Worm (Caenorhabditis elegans) whole organism, L1 larva: ENCODE results near the gene sre-56.
A peak's percentile ranks its signal among the peaks of the same experiment; 100 is the strongest.

Source experiments
- C34B4.2 ChIP-seq: sonication (generic microtip); optimal IDR thresholded peaks from 2 replicates; lab custom pipeline; 2017; ENCODE audit warnings: mild to moderate bottlenecking, missing genetic modification characterization, missing compliant biosample characterization
- aha-1 ChIP-seq: fragments of 150-350 bp; optimal IDR thresholded peaks from 2 replicates; lab custom pipeline; 2014; ENCODE audit warnings: missing biosample characterization, missing genetic modification characterization
- blmp-1 ChIP-seq: fragments of 150-350 bp; optimal IDR thresholded peaks from 2 replicates; lab custom pipeline; 2014; ENCODE audit warnings: missing biosample characterization, missing genetic modification characterization
- ceh-82 ChIP-seq, 3 experiments: fragments of 150-350 bp in 1 of 3; sonication (generic microtip) in 2 of 3; optimal IDR thresholded peaks; 2 replicates each; lab custom pipeline; 2014 to 2017; ENCODE audit warnings: missing biosample characterization in 3 of 3, missing genetic modification characterization in 3 of 3
- ces-1 ChIP-seq: fragments of 150-350 bp; optimal IDR thresholded peaks from 2 replicates; lab custom pipeline; 2014; ENCODE audit warnings: missing biosample characterization, missing genetic modification reagents, missing genetic modification characterization
- dsc-1 ChIP-seq: sonication (generic microtip); optimal IDR thresholded peaks from 2 replicates; lab custom pipeline; 2016; ENCODE audit warnings: mild to moderate bottlenecking, missing genetic modification characterization, missing compliant biosample characterization
- efl-1 ChIP-seq, 4 experiments: fragments of 150-350 bp; optimal IDR thresholded peaks in 3 of 4; peaks in 1 of 4; 1 replicate in 1 of 4; 2 replicates in 3 of 4; lab custom pipeline; 2014; ENCODE audit warnings: missing biosample characterization in 2 of 4, missing genetic modification characterization in 2 of 4, missing genetic modification reagents in 2 of 4
- efl-3 ChIP-seq: fragments of 200-800 bp; sonication (Bioruptor generic); optimal IDR thresholded peaks from 2 replicates; lab custom pipeline; 2018; ENCODE audit warnings: mild to moderate bottlenecking, missing genetic modification characterization, missing compliant biosample characterization
- egl-13 ChIP-seq: sonication (generic microtip); optimal IDR thresholded peaks from 2 replicates; lab custom pipeline; 2016; ENCODE audit warnings: missing genotype, missing genetic modification reagents, missing genetic modification characterization, missing compliant biosample characterization
- elt-2 ChIP-seq: sonication (generic microtip); optimal IDR thresholded peaks from 2 replicates; lab custom pipeline; 2016; ENCODE audit warnings: missing genetic modification characterization, mild to moderate bottlenecking, inconsistent platforms, missing compliant biosample characterization, missing genetic modification reagents
- elt-3 ChIP-seq, 6 experiments: fragments of 150-350 bp in 1 of 6; sonication (generic microtip); optimal IDR thresholded peaks; 2 replicates each; lab custom pipeline; 2017 to 2018; ENCODE audit warnings: missing biosample characterization in 6 of 6, missing genetic modification characterization in 6 of 6, inconsistent platforms in 1 of 6
- ets-5 ChIP-seq: fragments of 200-800 bp; sonication (Bioruptor generic); IDR thresholded peaks from 2 replicates; pipeline ENCODE4 v1.3.6; 2022; ENCODE audit warnings: missing genetic modification characterization, missing compliant biosample characterization
- fkh-4 ChIP-seq: sonication (generic microtip); optimal IDR thresholded peaks from 2 replicates; lab custom pipeline; 2016; ENCODE audit warnings: missing compliant biosample characterization, missing genetic modification characterization, borderline replicate concordance
- fkh-8 ChIP-seq: sonication (generic microtip); optimal IDR thresholded peaks from 2 replicates; lab custom pipeline; 2016; ENCODE audit warnings: mild to moderate bottlenecking, missing genetic modification characterization, missing compliant biosample characterization
- grh-1 ChIP-seq: fragments of 200-800 bp; sonication (Bioruptor generic); IDR thresholded peaks from 2 replicates; pipeline ENCODE4 v1.3.6; 2022; ENCODE audit warnings: missing genetic modification reagents, missing genetic modification characterization, missing compliant biosample characterization
- hlh-4 ChIP-seq: sonication (generic microtip); optimal IDR thresholded peaks from 2 replicates; lab custom pipeline; 2016; ENCODE audit warnings: mild to moderate bottlenecking, missing genetic modification characterization, missing compliant biosample characterization
- hpl-2 ChIP-seq: fragments of 150-350 bp; optimal IDR thresholded peaks from 2 replicates; lab custom pipeline; 2014; ENCODE audit warnings: missing biosample characterization, missing genetic modification reagents, missing genetic modification characterization
- isw-1 ChIP-seq: fragments of 200-800 bp; sonication (Bioruptor generic); IDR thresholded peaks from 2 replicates; pipeline ENCODE4 v1.3.6; 2022; ENCODE audit warnings: missing genetic modification characterization, missing compliant biosample characterization
- lin-13 ChIP-seq: fragments of 150-350 bp; optimal IDR thresholded peaks from 2 replicates; lab custom pipeline; 2014; ENCODE audit warnings: missing biosample characterization, missing genetic modification reagents, missing genetic modification characterization
- lin-14 ChIP-seq: fragments of 200-800 bp; sonication (Bioruptor generic); optimal IDR thresholded peaks from 2 replicates; lab custom pipeline; 2018; ENCODE audit warnings: mild to moderate bottlenecking, missing genetic modification characterization, moderate library complexity, missing compliant biosample characterization
- lin-15B ChIP-seq: fragments of 150-350 bp; sonication (generic microtip); optimal IDR thresholded peaks from 3 replicates; lab custom pipeline; 2014; ENCODE audit warnings: missing biosample characterization, missing genetic modification characterization
- mab-9 ChIP-seq: fragments of 200-800 bp; sonication (Bioruptor generic); IDR thresholded peaks from 2 replicates; pipeline ENCODE4 v1.3.6; 2022; ENCODE audit warnings: missing genetic modification reagents, missing genetic modification characterization, missing compliant biosample characterization
- mdl-1 ChIP-seq, 2 experiments: fragments of 150-350 bp; optimal IDR thresholded peaks; 2 replicates each; lab custom pipeline; 2014 to 2017; ENCODE audit warnings: missing biosample characterization in 2 of 2, missing genetic modification characterization in 2 of 2, inconsistent platforms in 1 of 2
- nhr-11 ChIP-seq: fragments of 150-350 bp; optimal IDR thresholded peaks from 2 replicates; lab custom pipeline; 2014; ENCODE audit warnings: missing biosample characterization, missing genetic modification characterization
- nhr-19 ChIP-seq: fragments of 200-800 bp; sonication (Bioruptor generic); conservative IDR thresholded peaks from 2 replicates; pipeline ENCODE4 v1.3.6; 2022; ENCODE audit warnings: missing genetic modification characterization, missing compliant biosample characterization
- nhr-20 ChIP-seq: sonication (generic microtip); optimal IDR thresholded peaks from 2 replicates; lab custom pipeline; 2016; ENCODE audit warnings: mild to moderate bottlenecking, missing genetic modification characterization, missing compliant biosample characterization
- nhr-47 ChIP-seq: sonication (generic microtip); optimal IDR thresholded peaks from 2 replicates; lab custom pipeline; 2016; ENCODE audit warnings: mild to moderate bottlenecking, missing genetic modification characterization, moderate library complexity, missing compliant biosample characterization
- nhr-71 ChIP-seq: sonication (generic microtip); optimal IDR thresholded peaks from 2 replicates; lab custom pipeline; 2016; ENCODE audit warnings: mild to moderate bottlenecking, missing genetic modification characterization, moderate library complexity, missing compliant biosample characterization
- nhr-77 ChIP-seq: fragments of 150-350 bp; optimal IDR thresholded peaks from 2 replicates; lab custom pipeline; 2014; ENCODE audit warnings: missing biosample characterization, missing genetic modification characterization
- nhr-84 ChIP-seq: sonication (generic microtip); optimal IDR thresholded peaks from 2 replicates; lab custom pipeline; 2017; ENCODE audit warnings: missing biosample characterization, missing genetic modification characterization
- pax-3 ChIP-seq: fragments of 200-800 bp; sonication (Bioruptor generic); optimal IDR thresholded peaks from 2 replicates; lab custom pipeline; 2018; ENCODE audit warnings: mild to moderate bottlenecking, missing genetic modification characterization, moderate library complexity, missing compliant biosample characterization
- pqm-1 ChIP-seq: sonication (generic microtip); optimal IDR thresholded peaks from 3 replicates; lab custom pipeline; 2017; ENCODE audit warnings: missing biosample characterization, missing genetic modification characterization
- rnt-1 ChIP-seq: sonication (generic microtip); optimal IDR thresholded peaks from 2 replicates; lab custom pipeline; 2016; ENCODE audit warnings: mild to moderate bottlenecking, missing genetic modification characterization, moderate library complexity, missing compliant biosample characterization
- snpc-4 ChIP-seq: fragments of 150-350 bp; optimal IDR thresholded peaks from 2 replicates; lab custom pipeline; 2014; ENCODE audit warnings: missing biosample characterization, missing genetic modification characterization
- sox-4 ChIP-seq: sonication (generic microtip); optimal IDR thresholded peaks from 2 replicates; lab custom pipeline; 2016; ENCODE audit warnings: missing genetic modification characterization, missing compliant biosample characterization
- sup-37 ChIP-seq: fragments of 200-800 bp; sonication (Bioruptor generic); optimal IDR thresholded peaks from 2 replicates; lab custom pipeline; 2018; ENCODE audit warnings: mild to moderate bottlenecking, missing genetic modification characterization, missing compliant biosample characterization
- swsn-7 ChIP-seq: sonication (generic microtip); optimal IDR thresholded peaks from 2 replicates; lab custom pipeline; 2016; ENCODE audit warnings: missing genetic modification characterization, missing compliant biosample characterization
- tlp-1 ChIP-seq: fragments of 150-350 bp; optimal IDR thresholded peaks from 2 replicates; lab custom pipeline; 2014; ENCODE audit warnings: missing biosample characterization, missing genetic modification characterization
- unc-62 ChIP-seq: fragments of 150-350 bp; optimal IDR thresholded peaks from 2 replicates; lab custom pipeline; 2014; ENCODE audit warnings: missing biosample characterization, missing genetic modification reagents, missing genetic modification characterization
- unc-98 ChIP-seq: fragments of 200-800 bp; sonication (Bioruptor generic); IDR thresholded peaks from 2 replicates; pipeline ENCODE4 v1.3.6; 2022; ENCODE audit warnings: missing genetic modification characterization, missing compliant biosample characterization
- vab-15 ChIP-seq: sonication (generic microtip); optimal IDR thresholded peaks from 2 replicates; lab custom pipeline; 2017; ENCODE audit warnings: missing genotype, mild to moderate bottlenecking, missing genetic modification characterization, missing compliant biosample characterization
- zag-1 ChIP-seq: fragments of 150-350 bp; optimal IDR thresholded peaks from 2 replicates; lab custom pipeline; 2014; ENCODE audit warnings: missing biosample characterization, missing genetic modification characterization
- zip-4 ChIP-seq: fragments of 200-800 bp; sonication (Bioruptor generic); optimal IDR thresholded peaks from 2 replicates; lab custom pipeline; 2018; ENCODE audit warnings: mild to moderate bottlenecking, missing genetic modification characterization, moderate library complexity, missing compliant biosample characterization
- ztf-11 ChIP-seq, 2 experiments: sonication (generic microtip); optimal IDR thresholded peaks; 2 replicates each; lab custom pipeline; 2016 to 2017; ENCODE audit warnings: missing genetic modification characterization in 2 of 2, missing biosample characterization in 1 of 2, missing compliant biosample characterization in 1 of 2

sre-56 gene

DNA sequence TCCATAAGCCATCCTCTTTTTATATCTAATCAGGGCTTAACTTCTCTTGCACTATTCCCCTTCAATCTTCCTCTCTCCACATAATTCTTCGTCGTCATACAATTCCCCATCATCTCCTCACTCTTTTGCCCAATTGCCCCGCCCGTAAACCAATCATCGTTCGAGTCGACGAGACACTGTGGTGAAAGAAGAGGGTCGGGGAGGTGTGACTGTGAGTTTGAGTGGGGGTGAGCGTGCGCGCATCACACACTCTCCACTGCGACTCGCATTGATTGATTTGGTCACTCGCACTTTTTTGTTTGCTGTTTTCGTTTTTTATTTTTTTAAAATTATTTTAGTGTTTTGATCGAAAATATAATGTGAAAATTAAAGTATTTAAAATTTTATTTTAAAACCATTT, 14.9 kb downstream of the sre-56 start (continued):
- TF ChIP-seq egl-13 (tag; lab: Kevin White, UChicago) = peak; percentile 20
- peak; percentile 74 for TF ChIP-seq nhr-20 (tag; lab: Kevin White, UChicago)
- no peak for TF ChIP-seq aha-1 (tag; lab: Kevin White, UChicago)
- TF ChIP-seq ceh-82 (tag; optimal IDR thresholded peaks at IDR 0.05; lab: Kevin White, UChicago) = peak; percentile 14 to 80 (median 47)
- TF ChIP-seq elt-3 (tag; optimal IDR thresholded peaks at IDR 0.05; lab: Kevin White, UChicago) = peak in 2 of 6 experiments; percentile 22 to 27
- peak; percentile 80 for TF ChIP-seq rnt-1 (tag; lab: Kevin White, UChicago)
- TF ChIP-seq ets-5 (GFP tag; lab: Robert Waterston, UW) = no peak
- TF ChIP-seq C34B4.2 = no peak
- TF ChIP-seq sox-4 (tag; lab: Kevin White, UChicago) = peak; percentile 2
- peak; percentile 77 for TF ChIP-seq blmp-1 (tag; lab: Kevin White, UChicago)
- TF ChIP-seq nhr-19 (GFP tag; lab: Robert Waterston, UW) = peak; percentile 62
- TF ChIP-seq nhr-77 (tag; lab: Kevin White, UChicago) = no peak
- no peak for TF ChIP-seq nhr-11 (tag; lab: Kevin White, UChicago)
- TF ChIP-seq mdl-1 (tag; optimal IDR thresholded peaks at IDR 0.05; lab: Kevin White, UChicago) = peak in 1 of 2 experiments; percentile 76
- peak; percentile 60 for TF ChIP-seq pax-3 (tag; lab: Kevin White, UChicago)
- TF ChIP-seq isw-1 (GFP tag; lab: Robert Waterston, UW) = peak; percentile 64
- no peak for TF ChIP-seq lin-14 (GFP tag; lab: Kevin White, UChicago)
- no peak for TF ChIP-seq efl-3
- TF ChIP-seq swsn-7 (tag; lab: Kevin White, UChicago) = peak; percentile 77
- TF ChIP-seq efl-1 (optimal IDR thresholded peaks at IDR 0.05; lab: Kevin White, UChicago) = peak; percentile 76
- peak; percentile 68 to 95 for TF ChIP-seq efl-1 (GFP tag; optimal IDR thresholded peaks at IDR 0.05 in 1 of 2; lab: Kevin White, UChicago)
- TF ChIP-seq zip-4 (GFP tag; lab: Kevin White, UChicago) = no peak
- no peak for TF ChIP-seq hlh-4 (tag; lab: Kevin White, UChicago)
- TF ChIP-seq tlp-1 = no peak
- TF ChIP-seq lin-15B (tag; lab: Kevin White, UChicago) = peak; percentile 12
- TF ChIP-seq hpl-2 (GFP tag; lab: Kevin White, UChicago) = peak; percentile 33
- peak in 1 of 2 experiments; percentile 25 for TF ChIP-seq ztf-11 (tag; optimal IDR thresholded peaks at IDR 0.05; lab: Kevin White, UChicago)
- no peak for TF ChIP-seq pqm-1 (tag; lab: Kevin White, UChicago)
- TF ChIP-seq nhr-71 (tag; lab: Kevin White, UChicago) = peak; percentile 80
- TF ChIP-seq dsc-1 (tag; lab: Kevin White, UChicago) = peak; percentile 81
- TF ChIP-seq unc-62 = no peak
- TF ChIP-seq mab-9 (GFP tag; lab: Robert Waterston, UW) = no peak
- no peak for TF ChIP-seq elt-2 (tag; lab: Kevin White, UChicago)
- peak; percentile 74 for TF ChIP-seq nhr-47 (tag; lab: Kevin White, UChicago)
- peak; percentile 72 for TF ChIP-seq fkh-8
- TF ChIP-seq nhr-84 (tag; lab: Kevin White, UChicago) = no peak
- TF ChIP-seq zag-1 (tag; lab: Kevin White, UChicago) = no peak
- TF ChIP-seq unc-98 (GFP tag; lab: Robert Waterston, UW) = no peak
- no peak for TF ChIP-seq ces-1 (GFP tag; lab: Kevin White, UChicago)
- TF ChIP-seq fkh-4 (tag; lab: Kevin White, UChicago) = no peak
- TF ChIP-seq sup-37 (GFP tag; lab: Kevin White, UChicago) = no peak
- TF ChIP-seq grh-1 (GFP tag; lab: Robert Waterston, UW) = no peak
- TF ChIP-seq lin-13 (GFP tag; lab: Kevin White, UChicago) = peak; percentile 64
- TF ChIP-seq snpc-4 (tag; lab: Kevin White, UChicago) = peak; percentile 25
- no peak for TF ChIP-seq vab-15 (tag; lab: Kevin White, UChicago)
- TF ChIP-seq, all 84 proteins: peak for 42
